Fruit fly (Drosophila melanogaster): Measurements from ENCODE around the gene CG14937.

DNA sequence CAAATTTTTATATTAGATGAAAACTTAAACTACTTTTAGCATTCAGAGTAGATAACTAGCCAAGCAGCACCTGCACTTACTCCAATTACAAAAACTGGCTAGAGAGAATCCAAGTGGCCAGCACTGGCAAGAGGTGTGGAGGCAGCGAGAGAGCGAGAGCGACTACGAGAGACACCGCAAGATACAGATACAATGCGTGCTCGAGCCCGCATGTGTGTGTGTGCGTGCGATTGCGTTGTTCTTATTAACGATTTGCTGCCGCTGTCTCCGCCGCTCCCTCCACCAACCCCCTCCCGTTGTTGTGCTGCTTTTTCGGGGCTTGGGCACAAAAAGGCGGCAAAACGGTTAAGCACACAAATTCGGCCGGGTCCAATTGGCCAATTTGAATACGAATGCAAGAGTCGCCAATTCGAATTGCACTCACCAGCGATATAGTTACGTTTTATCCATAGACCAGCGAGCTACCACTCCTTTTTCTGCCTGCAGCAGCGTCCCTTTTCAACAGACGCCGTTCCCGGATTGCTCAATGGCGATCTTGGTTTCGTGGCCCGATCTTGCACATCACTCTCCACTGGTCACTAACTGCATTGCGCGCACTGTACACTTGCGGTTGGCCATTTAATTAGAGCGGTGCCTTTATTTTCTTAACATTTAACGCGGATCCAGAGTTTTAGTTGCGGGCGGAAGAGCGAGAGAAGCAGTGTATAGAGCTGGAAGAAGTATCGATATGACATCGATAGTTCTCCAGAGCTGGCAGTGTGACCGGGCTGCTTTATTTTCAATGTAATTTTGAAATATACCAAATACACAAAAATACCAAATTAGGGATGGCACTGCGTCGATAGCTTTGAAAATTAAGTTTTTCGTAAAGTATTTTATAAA is 15.1 kb upstream of the CG14937 start, which contains the start of gene crol:
- TF ChIP-seq CG16779 (GFP tag; IDR thresholded peaks at IDR 0.05) (no peak), B-H1 (GFP tag; IDR thresholded peaks at IDR 0.05) (no peak), CG6791 (GFP tag; IDR thresholded peaks at IDR 0.05; ENCODE audit: partially characterized antibody) (peak; percentile 89)
